Worm (Caenorhabditis elegans): ENCODE data around the gene tmem-138.

DNA sequence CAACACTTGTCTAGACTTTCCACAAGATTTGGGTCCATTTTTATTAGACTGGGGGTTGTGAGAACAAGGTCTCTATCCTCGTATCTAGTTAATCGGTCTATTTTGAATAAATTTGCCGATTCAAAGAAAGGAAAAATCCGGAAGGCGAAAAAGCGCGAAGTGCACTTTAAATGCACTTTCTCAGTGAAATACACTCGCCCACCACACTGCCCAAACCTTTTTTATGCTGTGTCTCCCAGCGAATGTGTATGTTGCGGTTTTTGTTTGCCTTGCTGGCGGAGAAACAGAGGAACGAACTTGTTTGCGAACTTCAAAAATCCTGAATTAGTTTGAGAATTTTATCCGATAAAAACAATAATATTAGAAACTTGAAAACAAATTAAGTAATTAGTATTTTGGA, 26.3 kb upstream of the tmem-138 start:
- no peak for TF ChIP-seq W03F9.2 (tag; optimal IDR thresholded peaks at IDR 0.05)
- no peak for TF ChIP-seq him-1 (tag; optimal IDR thresholded peaks at IDR 0.05)
